Worm (Caenorhabditis elegans) whole organism, mixed stage, embryonic: Measurements from ENCODE around the gene Y48A6C.4.

Experiments used
- M03D4.4 ChIP-seq: sonication (generic microtip); optimal IDR thresholded peaks from 2 replicates; lab custom pipeline; 2017; ENCODE audit warnings: mild to moderate bottlenecking, missing genetic modification characterization, missing compliant biosample characterization
- bed-3 ChIP-seq: fragments of 200-800 bp; sonication (Bioruptor generic); optimal IDR thresholded peaks from 3 replicates; lab custom pipeline; 2018; ENCODE audit warnings: mild to moderate bottlenecking, missing genetic modification characterization, moderate library complexity, missing compliant biosample characterization
- elt-3 ChIP-seq: fragments of 150-350 bp; optimal IDR thresholded peaks from 2 replicates; lab custom pipeline; 2014; ENCODE audit warnings: missing biosample characterization, missing genetic modification characterization
- mab-5 ChIP-seq: fragments of 150-350 bp; optimal IDR thresholded peaks from 2 replicates; lab custom pipeline; 2014; ENCODE audit warnings: missing biosample characterization, missing genetic modification characterization
- mls-2 ChIP-seq: sonication (generic microtip); optimal IDR thresholded peaks from 2 replicates; lab custom pipeline; 2016; ENCODE audit warnings: mild to moderate bottlenecking, missing genetic modification characterization, moderate library complexity, missing compliant biosample characterization
- zip-8 ChIP-seq: fragments of 150-350 bp; optimal IDR thresholded peaks from 2 replicates; lab custom pipeline; 2014; ENCODE audit warnings: missing biosample characterization, missing genetic modification characterization

The Y48A6C.4 gene

DNA sequence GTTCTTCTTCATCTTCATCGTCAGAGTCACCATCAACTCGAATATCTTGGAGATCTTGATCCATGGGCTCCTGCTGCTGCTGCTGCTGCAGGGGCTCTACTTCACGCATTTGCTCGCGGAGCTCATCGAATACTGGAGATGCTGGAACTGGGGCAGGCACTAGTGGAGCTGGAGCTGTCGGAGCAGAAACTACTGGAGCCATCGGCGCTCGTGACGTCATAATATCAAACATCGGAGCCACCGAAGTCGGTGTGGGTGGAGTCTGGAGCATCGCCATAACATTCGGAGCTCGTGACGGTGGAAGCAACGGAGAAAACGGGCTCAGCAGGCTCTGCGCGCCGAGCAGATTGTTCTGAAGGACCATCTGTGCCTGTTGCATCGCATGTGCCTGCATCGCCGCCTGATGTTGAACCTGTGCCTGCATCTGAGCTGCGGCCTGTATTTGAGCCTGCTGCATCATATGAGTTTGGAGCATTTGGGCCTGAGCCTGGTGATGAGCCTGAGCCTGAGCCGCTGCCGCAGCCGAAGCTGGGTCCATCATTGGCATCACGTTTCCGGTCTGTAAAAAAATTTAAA lies 56.1 kb downstream of the Y48A6C.4 start:
- TF ChIP-seq M03D4.4 (no peak), mls-2 (tag; lab: Kevin White, UChicago) (no peak), elt-3 (tag; lab: Kevin White, UChicago) (no peak), zip-8 (tag; lab: Kevin White, UChicago) (no peak), bed-3 (GFP tag; lab: Kevin White, UChicago) (no peak), mab-5 (no peak)
